Fruit fly (Drosophila melanogaster): Measurements from ENCODE around the gene Fer1HCH.

The Fer1HCH gene

DNA sequence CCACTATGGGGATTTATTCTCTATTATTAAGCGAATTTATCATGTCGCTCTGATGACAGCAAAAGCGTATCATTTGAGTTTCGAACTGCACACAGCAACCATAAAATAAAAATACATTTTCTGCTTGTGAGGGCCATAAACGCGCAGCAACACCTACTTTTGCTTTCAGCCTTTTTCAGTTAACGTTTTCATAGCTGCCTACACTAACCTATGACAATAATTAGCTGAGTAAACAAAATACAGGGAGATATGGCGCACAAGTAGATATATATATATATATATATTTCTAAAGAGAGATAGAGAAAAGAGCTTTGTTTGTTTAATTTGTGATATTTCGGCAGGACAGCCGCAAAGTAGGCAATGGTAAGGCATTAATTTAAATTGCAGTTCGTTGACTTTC, 42.5 kb downstream of the Fer1HCH start:
- TF ChIP-seq Med (GFP tag) (no peak), CG6813 (GFP tag; optimal IDR thresholded peaks at IDR 0.05) (peak; percentile 3), CG1529 (GFP tag; optimal IDR thresholded peaks at IDR 0.05) (peak; percentile 21), exex (tag; optimal IDR thresholded peaks at IDR 0.05) (peak; percentile 1), CG8359 (GFP tag; optimal IDR thresholded peaks at IDR 0.05; ENCODE audit: borderline replicate concordance) (no peak), CG11696 (GFP tag; IDR thresholded peaks at IDR 0.05) (no peak), CG34422 (GFP tag; IDR thresholded peaks at IDR 0.05) (no peak), chinmo (GFP tag; IDR thresholded peaks at IDR 0.05; ENCODE audit: partially characterized antibody) (0 out of 4 replicates have a peak, but pooled peaks have one; percentile 54), Myb (GFP tag; optimal IDR thresholded peaks at IDR 0.05) (no peak), gce (GFP tag; IDR thresholded peaks at IDR 0.05) (no peak), Blimp-1 (GFP tag; optimal IDR thresholded peaks at IDR 0.05) (peak; percentile 71), PHDP (tag; optimal IDR thresholded peaks at IDR 0.05) (peak; percentile 30), gfzf (GFP tag; optimal IDR thresholded peaks at IDR 0.05) (no peak), CoRest (tag; optimal IDR thresholded peaks at IDR 0.05) (no peak), Camta (GFP tag; optimal IDR thresholded peaks at IDR 0.05) (no peak), lab (GFP tag; optimal IDR thresholded peaks at IDR 0.05) (peak; percentile 9), CG13287 (GFP tag; IDR thresholded peaks at IDR 0.05; ENCODE audit: partially characterized antibody) (0 out of 2 replicates have a peak, but pooled peaks have one; percentile 20), CG11695 (GFP tag; IDR thresholded peaks at IDR 0.05) (0 out of 3 replicates have a peak, but pooled peaks have one; percentile 33), CG11504 (tag; optimal IDR thresholded peaks at IDR 0.05) (peak; percentile 4), CG15696 (tag; optimal IDR thresholded peaks at IDR 0.05) (no peak), CG10543 (GFP tag; optimal IDR thresholded peaks at IDR 0.05) (no peak), CG3281 (GFP tag; optimal IDR thresholded peaks at IDR 0.05) (no peak), Vsx1 (GFP tag; optimal IDR thresholded peaks at IDR 0.05) (peak; percentile 84), HHEX (GFP tag; optimal IDR thresholded peaks at IDR 0.05) (peak; percentile 4), CG12071 (GFP tag; optimal IDR thresholded peaks at IDR 0.05) (peak; percentile 8), ind (GFP tag; optimal IDR thresholded peaks at IDR 0.05) (no peak)

DNA sequence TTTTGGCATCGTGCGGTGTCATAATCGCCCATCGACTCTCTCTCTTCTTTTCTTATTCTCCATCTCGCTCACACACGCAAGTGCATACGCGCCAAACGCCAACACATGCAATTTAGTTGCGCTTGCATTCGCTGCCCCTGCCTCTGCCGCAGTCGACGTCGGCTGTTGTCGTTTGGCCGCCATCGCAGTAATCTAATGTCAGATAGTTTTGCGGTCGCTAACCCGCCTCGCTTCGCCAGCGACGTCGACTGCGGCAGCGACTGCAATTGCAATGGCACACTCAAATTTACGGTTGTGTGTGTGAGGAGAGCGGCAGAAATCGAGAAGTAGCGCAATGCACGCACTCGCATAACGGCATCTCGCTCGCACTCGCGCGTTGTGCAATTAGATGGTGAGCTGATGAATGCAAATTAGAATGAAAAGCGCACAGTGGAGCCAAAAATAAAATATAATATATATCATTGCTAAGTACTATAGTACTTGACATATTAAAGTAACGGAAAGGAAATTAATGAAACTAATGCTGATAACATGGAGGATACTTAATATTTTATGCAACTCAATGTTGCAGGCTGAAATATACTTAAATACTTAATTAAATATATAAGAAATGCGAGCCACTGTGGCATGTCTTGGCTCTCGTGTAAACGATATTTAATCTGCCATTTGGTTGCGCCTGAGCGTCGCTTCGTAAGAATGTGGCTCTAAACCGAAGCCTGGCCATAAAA, 43.6 kb downstream of the Fer1HCH start:
- TF ChIP-seq kah (GFP tag; optimal IDR thresholded peaks at IDR 0.05), result no peak
- TF ChIP-seq Med (GFP tag), result no peak
- TF ChIP-seq Dek (tag; optimal IDR thresholded peaks at IDR 0.05), result no peak
- no peak for TF ChIP-seq fru (optimal IDR thresholded peaks at IDR 0.05)
- no peak for TF ChIP-seq CG9437 (GFP tag; optimal IDR thresholded peaks at IDR 0.05)
- TF ChIP-seq CG11247 (GFP tag; IDR thresholded peaks at IDR 0.05), result no peak
- no peak for TF ChIP-seq CG5953 (GFP tag; IDR thresholded peaks at IDR 0.05)
- no peak for TF ChIP-seq prd (optimal IDR thresholded peaks at IDR 0.05)
- TF ChIP-seq prd (GFP tag; IDR thresholded peaks at IDR 0.05), result no peak
- TF ChIP-seq CG17361 (GFP tag; IDR thresholded peaks at IDR 0.05), result no peak
- no peak for TF ChIP-seq Dfd (GFP tag; optimal IDR thresholded peaks at IDR 0.05)
- TF ChIP-seq CG4328 (GFP tag; optimal IDR thresholded peaks at IDR 0.05), result no peak
- no peak for TF ChIP-seq yki (optimal IDR thresholded peaks at IDR 0.05)
- TF ChIP-seq bsh (GFP tag; optimal IDR thresholded peaks at IDR 0.05), result peak in 1 of 2 experiments; percentile 63
- no peak for TF ChIP-seq sna (GFP tag; IDR thresholded peaks at IDR 0.05; ENCODE audit: partially characterized antibody)
- no peak for TF ChIP-seq Doc2 (GFP tag; IDR thresholded peaks at IDR 0.05)
- no peak for TF ChIP-seq CG14667 (GFP tag; IDR thresholded peaks at IDR 0.05)
- no peak for TF ChIP-seq CG12104 (GFP tag; optimal IDR thresholded peaks at IDR 0.05)
- no peak for TF ChIP-seq Dbx (GFP tag; IDR thresholded peaks at IDR 0.05)
- TF ChIP-seq MBD-R2 (GFP tag; IDR thresholded peaks at IDR 0.05), result 0 out of 2 replicates have a peak, but pooled peaks have one; percentile 9
- no peak for TF ChIP-seq ERR (GFP tag; optimal IDR thresholded peaks at IDR 0.05)
- no peak for TF ChIP-seq CG30020 (tag; optimal IDR thresholded peaks at IDR 0.05)
- TF ChIP-seq pan (optimal IDR thresholded peaks at IDR 0.05), result no peak
- TF ChIP-seq pan (GFP tag; optimal IDR thresholded peaks at IDR 0.05 in 1 of 2, IDR thresholded peaks at IDR 0.05 in 1 of 2), result no peak
- no peak for TF ChIP-seq Aef1 (GFP tag; IDR thresholded peaks at IDR 0.05)
- no peak for TF ChIP-seq dimm (GFP tag; IDR thresholded peaks at IDR 0.05)
